Fruit fly (Drosophila melanogaster): ENCODE results near the gene mtgo.

The mtgo gene

DNA sequence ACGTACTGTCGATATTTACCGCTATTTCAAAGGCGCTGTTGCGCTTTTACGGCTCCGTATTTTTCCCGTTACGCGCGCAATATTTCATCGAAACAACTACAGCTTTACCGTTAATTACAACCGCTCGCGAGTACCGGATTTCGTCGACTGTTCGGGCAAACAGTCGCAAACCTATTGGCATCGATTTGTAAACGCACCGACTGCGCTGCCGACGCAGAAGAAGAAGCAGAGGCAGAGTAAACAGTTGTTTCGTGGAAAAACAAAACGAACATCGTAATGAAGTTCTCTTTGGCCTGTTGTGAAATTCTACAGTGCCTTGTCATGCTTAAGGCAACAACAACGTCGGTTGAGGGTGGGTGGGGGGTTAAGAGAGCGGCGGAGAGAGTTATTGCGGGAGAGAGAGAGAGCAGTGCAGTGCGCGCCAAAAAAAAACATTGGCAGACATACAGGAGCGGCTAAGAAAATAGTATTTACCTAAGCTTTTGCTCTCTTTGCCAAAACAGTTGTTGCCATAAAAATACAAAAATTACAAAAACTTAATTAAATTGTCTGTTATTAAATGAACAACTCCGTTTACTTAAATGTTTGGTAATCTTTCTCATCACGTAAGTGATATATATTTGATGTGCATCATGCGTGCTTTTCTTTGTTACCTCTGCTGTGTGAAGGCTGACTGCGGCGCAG, 12.0 kb upstream of the mtgo start, which contains the start of gene CG5953 (continued):
- TF ChIP-seq CrebB (tag; optimal IDR thresholded peaks at IDR 0.05) (peak; percentile 95), Doc2 (GFP tag; IDR thresholded peaks at IDR 0.05) (peak; percentile 77), pnt (GFP tag; optimal IDR thresholded peaks at IDR 0.05) (peak; percentile 89), ranshi (GFP tag; IDR thresholded peaks at IDR 0.05) (peak; percentile 96), Nf-YA (GFP tag; IDR thresholded peaks at IDR 0.05) (peak; percentile 92), pho (GFP tag; optimal IDR thresholded peaks at IDR 0.05) (peak; percentile 95), CG43689 (GFP tag; IDR thresholded peaks at IDR 0.05) (peak; percentile 91), E2f2 (GFP tag; IDR thresholded peaks at IDR 0.05) (peak; percentile 84), esg (GFP tag; conservative IDR thresholded peaks at IDR 0.05) (peak; percentile 98), CG12236 (GFP tag; optimal IDR thresholded peaks at IDR 0.05) (peak; percentile 89), lab (GFP tag; optimal IDR thresholded peaks at IDR 0.05) (peak; percentile 98), CG13424 (tag; optimal IDR thresholded peaks at IDR 0.05) (peak; percentile 98), luna (GFP tag; optimal IDR thresholded peaks at IDR 0.05) (peak; percentile 76), CG13624 (GFP tag; optimal IDR thresholded peaks at IDR 0.05) (peak; percentile 94), HLH4C (GFP tag; IDR thresholded peaks at IDR 0.05; ENCODE audit: partially characterized antibody) (no peak; the same call in 2 of the 3 replicates), D (optimal IDR thresholded peaks at IDR 0.05) (no peak), D (GFP tag; optimal IDR thresholded peaks at IDR 0.05) (peak; percentile 95), CG9215 (GFP tag; IDR thresholded peaks at IDR 0.05) (peak; percentile 94), CG2116 (GFP tag; optimal IDR thresholded peaks at IDR 0.05) (peak; percentile 80), unpg (GFP tag; optimal IDR thresholded peaks at IDR 0.05) (peak; percentile 98), CG17829 (tag; optimal IDR thresholded peaks at IDR 0.05) (peak; percentile 96), CG14860 (GFP tag; IDR thresholded peaks at IDR 0.05; ENCODE audit: partially characterized antibody) (no peak), fru (optimal IDR thresholded peaks at IDR 0.05) (no peak), Hr51 (GFP tag; optimal IDR thresholded peaks at IDR 0.05) (peak; percentile 92 to 98), Ada2b (GFP tag; IDR thresholded peaks at IDR 0.05) (peak; percentile 98), mam (GFP tag; optimal IDR thresholded peaks at IDR 0.05) (peak; percentile 94), CG34376 (GFP tag; optimal IDR thresholded peaks at IDR 0.05) (peak; percentile 96), CG1024 (GFP tag; IDR thresholded peaks at IDR 0.05) (peak; percentile 89), dan (GFP tag; IDR thresholded peaks at IDR 0.05) (peak; percentile 82; the same call in 1 of the 2 replicates), Hand (GFP tag; optimal IDR thresholded peaks at IDR 0.05) (peak; percentile 97), CG7839 (tag; optimal IDR thresholded peaks at IDR 0.05) (peak; percentile 98), eve (GFP tag; optimal IDR thresholded peaks at IDR 0.05) (peak in 1 of 2 experiments; percentile 98), yki (optimal IDR thresholded peaks at IDR 0.05) (peak; percentile 92), gro (GFP tag; optimal IDR thresholded peaks at IDR 0.05) (peak; percentile 90), inv (GFP tag; IDR thresholded peaks at IDR 0.05; ENCODE audit: partially characterized antibody) (no peak), CG34224 (GFP tag; IDR thresholded peaks at IDR 0.05; ENCODE audit: partially characterized antibody) (peak; percentile 62), org-1 (GFP tag; optimal IDR thresholded peaks at IDR 0.05) (peak; percentile 95), grau (tag; optimal IDR thresholded peaks at IDR 0.05) (peak; percentile 95), CG12299 (tag; optimal IDR thresholded peaks at IDR 0.05) (peak; percentile 90), sc (optimal IDR thresholded peaks at IDR 0.05) (no peak), sc (GFP tag; optimal IDR thresholded peaks at IDR 0.05) (peak; percentile 94), abd-A (tag; optimal IDR thresholded peaks at IDR 0.05) (peak; percentile 94), Ets65A (GFP tag) (peak; percentile 98), exex (tag; optimal IDR thresholded peaks at IDR 0.05) (peak; percentile 77), CG42726 (GFP tag; IDR thresholded peaks at IDR 0.05; ENCODE audit: partially characterized antibody) (peak; percentile 79), CG15514 (GFP tag; optimal IDR thresholded peaks at IDR 0.05) (peak; percentile 92), ssp (GFP tag; IDR thresholded peaks at IDR 0.05) (peak; percentile 88), CG17186 (GFP tag; optimal IDR thresholded peaks at IDR 0.05) (peak; percentile 83), CG13775 (GFP tag; optimal IDR thresholded peaks at IDR 0.05) (peak; percentile 94), CG10959 (GFP tag; IDR thresholded peaks at IDR 0.05) (peak; percentile 91)

All from whole organism, embryonic.